Fruit fly (Drosophila melanogaster): ENCODE measurements around the gene Ugt304A1.

Ugt304A1 gene

dm6 chr3R:11214449-11214950 is 39.3 kb upstream of the Ugt304A1 start, which contains the start of gene ZnT86D (continued):
- TF ChIP-seq HLHmδ (GFP tag; optimal IDR thresholded peaks at IDR 0.05) (no peak), CG4820 (GFP tag; optimal IDR thresholded peaks at IDR 0.05) (peak; percentile 77), lola (GFP tag; optimal IDR thresholded peaks at IDR 0.05) (peak in 1 of 3 experiments; percentile 46), dysf (GFP tag; IDR thresholded peaks at IDR 0.05) (peak; percentile 63; the same call in 2 of the 3 replicates), CG1602 (GFP tag; optimal IDR thresholded peaks at IDR 0.05) (peak; percentile 80), chn (GFP tag; optimal IDR thresholded peaks at IDR 0.05) (no peak), CG6654 (GFP tag; optimal IDR thresholded peaks at IDR 0.05) (no peak), fd96Cb (tag; optimal IDR thresholded peaks at IDR 0.05) (peak; percentile 37), CG9609 (GFP tag; optimal IDR thresholded peaks at IDR 0.05) (peak; percentile 38), CG16863 (GFP tag; optimal IDR thresholded peaks at IDR 0.05) (peak; percentile 30), bigmax (GFP tag; optimal IDR thresholded peaks at IDR 0.05) (peak; percentile 13), CG3407 (GFP tag; optimal IDR thresholded peaks at IDR 0.05) (no peak), lab (GFP tag; optimal IDR thresholded peaks at IDR 0.05) (peak; percentile 71), Rx (GFP tag; IDR thresholded peaks at IDR 0.05) (no peak), Pdp1 (GFP tag; optimal IDR thresholded peaks at IDR 0.05) (peak; percentile 48 to 49), disco-r (GFP tag; optimal IDR thresholded peaks at IDR 0.05) (no peak), CG14050 (GFP tag; IDR thresholded peaks at IDR 0.05) (no peak), CG6765 (GFP tag; optimal IDR thresholded peaks at IDR 0.05) (no peak), wek (GFP tag; optimal IDR thresholded peaks at IDR 0.05) (no peak), knrl (GFP tag; IDR thresholded peaks at IDR 0.05; ENCODE audit: partially characterized antibody) (no peak), CG8924 (tag; optimal IDR thresholded peaks at IDR 0.05) (peak; percentile 69), CG6689 (GFP tag; IDR thresholded peaks at IDR 0.05) (peak; percentile 75), MTF-1 (GFP tag; optimal IDR thresholded peaks at IDR 0.05; ENCODE audit: borderline replicate concordance) (no peak), lbe (GFP tag; optimal IDR thresholded peaks at IDR 0.05) (peak; percentile 11), Optix (GFP tag; IDR thresholded peaks at IDR 0.05) (no peak), Dp (GFP tag; optimal IDR thresholded peaks at IDR 0.05) (peak; percentile 6), dm (GFP tag; optimal IDR thresholded peaks at IDR 0.05) (peak; percentile 21), CG10321 (GFP tag; IDR thresholded peaks at IDR 0.05) (peak; percentile 80), pros (GFP tag; optimal IDR thresholded peaks at IDR 0.05) (peak; percentile 40), CG17385 (GFP tag; optimal IDR thresholded peaks at IDR 0.05) (peak; percentile 94), ham (GFP tag; IDR thresholded peaks at IDR 0.05) (no peak), CG10431 (GFP tag; optimal IDR thresholded peaks at IDR 0.05) (no peak), CG6854 (GFP tag; optimal IDR thresholded peaks at IDR 0.05) (no peak), CG17328 (GFP tag; IDR thresholded peaks at IDR 0.05) (no peak), CG16813 (GFP tag; IDR thresholded peaks at IDR 0.05; ENCODE audit: partially characterized antibody) (no peak), Sin3A (optimal IDR thresholded peaks at IDR 0.05) (peak; percentile 28), CG15601 (tag; optimal IDR thresholded peaks at IDR 0.05) (peak; percentile 66), CG8388 (GFP tag; optimal IDR thresholded peaks at IDR 0.05) (peak; percentile 39), Ptx1 (GFP tag; IDR thresholded peaks at IDR 0.05) (peak; percentile 68), hbn (GFP tag; IDR thresholded peaks at IDR 0.05; ENCODE audit: partially characterized antibody) (no peak), Dad (GFP tag; optimal IDR thresholded peaks at IDR 0.05) (peak; percentile 19), kah (GFP tag; optimal IDR thresholded peaks at IDR 0.05) (peak; percentile 11), CG15011 (GFP tag; optimal IDR thresholded peaks at IDR 0.05) (peak; percentile 21), nerfin-2 (GFP tag; IDR thresholded peaks at IDR 0.05; ENCODE audit: partially characterized antibody) (no peak), CG4360 (GFP tag; IDR thresholded peaks at IDR 0.05) (no peak), CG17568 (GFP tag; optimal IDR thresholded peaks at IDR 0.05) (peak; percentile 58), ranshi (GFP tag; IDR thresholded peaks at IDR 0.05) (no peak), D (optimal IDR thresholded peaks at IDR 0.05) (no peak), D (GFP tag; optimal IDR thresholded peaks at IDR 0.05) (peak; percentile 12), ro (GFP tag; IDR thresholded peaks at IDR 0.05) (no peak), C15 (GFP tag; IDR thresholded peaks at IDR 0.05) (no peak)
